Worm (Caenorhabditis elegans) whole organism, L4 larva: ENCODE measurements around the gene T19C3.4.
A peak's percentile ranks its signal among the peaks of the same experiment; 100 is the strongest.

ENCODE experiments used
- D1046.2 ChIP-seq: fragments of 200-800 bp; sonication (Bioruptor generic); IDR thresholded peaks from 2 replicates; pipeline ENCODE4 v1.3.6; 2022; ENCODE audit warnings: missing genetic modification characterization, missing compliant biosample characterization
- F26F4.8 ChIP-seq: fragments of 200-800 bp; sonication (Bioruptor generic); conservative IDR thresholded peaks from 2 replicates; pipeline ENCODE4 v1.3.6; 2022; ENCODE audit warnings: missing genetic modification characterization, missing compliant biosample characterization
- F37D6.2 ChIP-seq: sonication (generic microtip); optimal IDR thresholded peaks from 2 replicates; lab custom pipeline; 2016; ENCODE audit warnings: mild to moderate bottlenecking, missing genetic modification characterization, missing compliant biosample characterization
- Y48G9A.11 ChIP-seq: fragments of 200-800 bp; sonication (Bioruptor generic); IDR thresholded peaks from 2 replicates; pipeline ENCODE4 v1.3.6; 2022; ENCODE audit warnings: missing genetic modification reagents, missing genetic modification characterization, missing compliant biosample characterization
- Y5F2A.4 ChIP-seq: fragments of 200-800 bp; sonication (Bioruptor generic); optimal IDR thresholded peaks from 2 replicates; lab custom pipeline; 2018; ENCODE audit warnings: mild to moderate bottlenecking, missing genetic modification characterization, missing compliant biosample characterization
- aha-1 ChIP-seq: fragments of 150-350 bp; peaks from one replicate; lab custom pipeline; 2014; ENCODE audit warnings: missing biosample characterization, missing genetic modification characterization
- ceh-20 ChIP-seq: fragments of 200-800 bp; sonication (Bioruptor generic); IDR thresholded peaks from 2 replicates; pipeline ENCODE4 v1.3.6; 2022; ENCODE audit warnings: missing genetic modification reagents, missing genetic modification characterization, missing compliant biosample characterization
- ceh-32 ChIP-seq: sonication (generic microtip); optimal IDR thresholded peaks from 2 replicates; lab custom pipeline; 2016; ENCODE audit warnings: mild to moderate bottlenecking, missing genetic modification characterization, missing compliant biosample characterization; ENCODE audit not compliant: poor library complexity
- cey-2 ChIP-seq: sonication (generic microtip); optimal IDR thresholded peaks from 3 replicates; lab custom pipeline; 2017; ENCODE audit warnings: missing genetic modification characterization, mild to moderate bottlenecking, missing compliant biosample characterization, antibody characterized with exemption, borderline replicate concordance; ENCODE audit not compliant: insufficient read depth
- daf-12 ChIP-seq: fragments of 150-350 bp; optimal IDR thresholded peaks from 2 replicates; lab custom pipeline; 2014; ENCODE audit warnings: missing biosample characterization, missing genetic modification reagents, missing genetic modification characterization
- daf-16 ChIP-seq, 3 experiments: sonication (generic microtip); optimal IDR thresholded peaks; 2 replicates each; lab custom pipeline; 2016 to 2017; ENCODE audit warnings: missing genetic modification characterization in 3 of 3, missing genetic modification reagents in 3 of 3, mild to moderate bottlenecking in 2 of 3, missing compliant biosample characterization in 2 of 3, missing biosample characterization in 1 of 3, moderate library complexity in 1 of 3
- dmd-6 ChIP-seq: fragments of 200-800 bp; sonication (Bioruptor generic); IDR thresholded peaks from 2 replicates; pipeline ENCODE4 v1.3.6; 2022; ENCODE audit warnings: missing genetic modification reagents, missing genetic modification characterization, missing compliant biosample characterization
- gei-8 ChIP-seq: fragments of 200-800 bp; sonication (Bioruptor generic); optimal IDR thresholded peaks from 2 replicates; lab custom pipeline; 2018; ENCODE audit warnings: mild to moderate bottlenecking, missing genetic modification characterization, missing compliant biosample characterization
- hif-1 ChIP-seq, 2 experiments: sonication (generic microtip); optimal IDR thresholded peaks; 2 replicates each; lab custom pipeline; 2016 to 2017; ENCODE audit warnings: missing compliant biosample characterization in 2 of 2, missing genetic modification characterization in 2 of 2, missing genetic modification reagents in 2 of 2, missing genotype in 2 of 2, mild to moderate bottlenecking in 1 of 2
- hlh-11 ChIP-seq: fragments of 200-800 bp; sonication (Bioruptor generic); optimal IDR thresholded peaks from 2 replicates; lab custom pipeline; 2018; ENCODE audit warnings: mild to moderate bottlenecking, missing genetic modification characterization, missing compliant biosample characterization
- hmg-1.1 ChIP-seq: fragments of 200-800 bp; sonication (Bioruptor generic); IDR thresholded peaks from 2 replicates; pipeline ENCODE4 v1.3.6; 2022; ENCODE audit warnings: missing genetic modification reagents, missing genetic modification characterization, missing compliant biosample characterization
- lim-7 ChIP-seq: fragments of 200-800 bp; sonication (Bioruptor generic); IDR thresholded peaks from 2 replicates; pipeline ENCODE4 v1.3.6; 2022; ENCODE audit warnings: missing genetic modification characterization, missing compliant biosample characterization
- lin-15B ChIP-seq: fragments of 150-350 bp; sonication (generic microtip); optimal IDR thresholded peaks from 3 replicates; lab custom pipeline; 2014; ENCODE audit warnings: missing biosample characterization, missing genetic modification characterization
- lin-38 ChIP-seq: fragments of 200-800 bp; sonication (Bioruptor generic); IDR thresholded peaks from 2 replicates; pipeline ENCODE4 v1.3.6; 2022; ENCODE audit warnings: missing genetic modification reagents, missing genetic modification characterization, missing compliant biosample characterization
- madf-5 ChIP-seq, 2 experiments: fragments of 200-800 bp; sonication (Bioruptor generic); IDR thresholded peaks; 2 replicates each; pipeline ENCODE4 v1.3.6; 2022; ENCODE audit warnings: missing compliant biosample characterization in 2 of 2, missing genetic modification characterization in 2 of 2
- mdl-1 ChIP-seq, 2 experiments: fragments of 150-350 bp in 1 of 2; sonication (generic microtip) in 1 of 2; optimal IDR thresholded peaks; 2 replicates each; lab custom pipeline; 2014 to 2017; ENCODE audit warnings: missing biosample characterization in 2 of 2, missing genetic modification characterization in 2 of 2
- nhr-102 ChIP-seq: sonication (generic microtip); optimal IDR thresholded peaks from 2 replicates; lab custom pipeline; 2016; ENCODE audit warnings: mild to moderate bottlenecking, missing genetic modification characterization, moderate library complexity, missing compliant biosample characterization
- nhr-28 ChIP-seq: fragments of 150-350 bp; optimal IDR thresholded peaks from 2 replicates; lab custom pipeline; 2014; ENCODE audit warnings: missing biosample characterization, missing genetic modification characterization
- nhr-41 ChIP-seq: fragments of 200-800 bp; sonication (Bioruptor generic); IDR thresholded peaks from 2 replicates; pipeline ENCODE4 v1.3.6; 2022; ENCODE audit warnings: missing genetic modification reagents, missing genetic modification characterization, missing compliant biosample characterization
- pha-4 ChIP-seq, 2 experiments: fragments of 150-350 bp in 1 of 2; fragments of 200-800 bp in 1 of 2; sonication (Bioruptor generic) in 1 of 2; IDR thresholded peaks in 1 of 2; optimal IDR thresholded peaks in 1 of 2; 2 replicates each; pipeline versions ENCODE4 v1.3.6 to Lab custom; 2014 to 2022; ENCODE audit warnings: missing genetic modification characterization in 2 of 2, missing genetic modification reagents in 2 of 2, missing biosample characterization in 1 of 2, missing compliant biosample characterization in 1 of 2
- rbr-2 ChIP-seq: sonication (generic microtip); optimal IDR thresholded peaks from 2 replicates; lab custom pipeline; 2016; ENCODE audit warnings: missing genotype, missing genetic modification characterization, missing compliant biosample characterization
- saeg-2 ChIP-seq: fragments of 200-800 bp; sonication (Bioruptor generic); IDR thresholded peaks from 2 replicates; pipeline ENCODE4 v1.3.6; 2022; ENCODE audit warnings: missing genetic modification reagents, missing genetic modification characterization, missing compliant biosample characterization
- spr-1 ChIP-seq: sonication (generic microtip); optimal IDR thresholded peaks from 2 replicates; lab custom pipeline; 2016; ENCODE audit warnings: mild to moderate bottlenecking, missing genetic modification characterization, missing compliant biosample characterization
- tag-97 ChIP-seq: fragments of 200-800 bp; sonication (Bioruptor generic); IDR thresholded peaks from 2 replicates; pipeline ENCODE4 v1.3.6; 2022; ENCODE audit warnings: missing genetic modification characterization, missing compliant biosample characterization
- unc-62 ChIP-seq, 3 experiments: fragments of 150-350 bp in 1 of 3; sonication (generic microtip); optimal IDR thresholded peaks in 2 of 3; peaks in 1 of 3; 1 replicate in 1 of 3; 2 replicates in 2 of 3; lab custom pipeline; 2014 to 2017; ENCODE audit warnings: missing biosample characterization in 3 of 3, missing genetic modification characterization in 3 of 3, missing genetic modification reagents in 3 of 3, missing genotype in 1 of 3
- ztf-11 ChIP-seq: fragments of 150-350 bp; optimal IDR thresholded peaks from 2 replicates; lab custom pipeline; 2014; ENCODE audit warnings: missing biosample characterization, missing genetic modification characterization

T19C3.4 gene

DNA sequence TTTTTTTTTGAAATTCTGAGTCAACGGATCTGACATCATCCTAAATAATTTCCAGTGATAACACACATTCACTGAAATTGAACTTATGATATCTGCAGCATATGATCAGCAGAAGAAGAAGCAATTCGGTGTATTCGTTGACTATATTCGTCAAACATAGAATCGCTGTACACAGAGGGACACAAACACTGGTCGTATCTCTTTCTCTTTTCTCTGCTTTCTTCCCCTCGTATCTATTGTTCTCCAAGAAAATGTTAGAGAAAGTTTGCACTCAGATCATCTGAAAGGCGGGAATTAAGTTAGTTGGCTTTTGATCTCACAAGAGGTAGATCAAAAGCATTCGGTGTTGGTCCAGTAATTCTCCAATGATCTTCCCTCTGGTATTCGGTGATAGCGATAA, 30.5 kb upstream of the T19C3.4 start:
- TF ChIP-seq mdl-1 (tag; optimal IDR thresholded peaks at IDR 0.05; lab: Kevin White, UChicago) (peak in 1 of 2 experiments; percentile 2), aha-1 (tag; lab: Kevin White, UChicago) (peak; percentile 87), nhr-28 (tag; lab: Kevin White, UChicago) (peak; percentile 58), nhr-102 (no peak)

DNA sequence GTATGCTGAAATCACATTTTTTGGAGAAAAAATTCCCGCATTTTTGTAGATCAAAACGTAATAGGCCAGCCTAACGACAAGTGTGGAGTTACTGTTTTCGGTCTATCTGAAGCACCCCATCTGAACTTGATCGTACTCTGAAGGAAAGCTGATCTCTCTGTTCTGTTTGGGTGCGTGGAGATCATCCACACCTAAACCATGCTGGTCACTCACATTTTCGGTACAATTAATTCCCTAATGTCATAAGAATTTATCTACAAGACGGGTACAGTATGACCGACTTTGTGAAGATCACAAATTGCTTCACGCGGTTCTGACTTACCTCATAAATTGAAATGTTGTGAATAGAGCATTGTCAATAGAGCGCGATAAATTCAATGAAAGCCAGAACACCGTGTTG, 29.9 kb upstream of the T19C3.4 start:
- TF ChIP-seq spr-1 (tag; lab: Kevin White, UChicago), result no peak
- no peak for TF ChIP-seq daf-12 (tag; lab: Kevin White, UChicago)
- TF ChIP-seq nhr-28 (tag; lab: Kevin White, UChicago), result peak; percentile 52

DNA sequence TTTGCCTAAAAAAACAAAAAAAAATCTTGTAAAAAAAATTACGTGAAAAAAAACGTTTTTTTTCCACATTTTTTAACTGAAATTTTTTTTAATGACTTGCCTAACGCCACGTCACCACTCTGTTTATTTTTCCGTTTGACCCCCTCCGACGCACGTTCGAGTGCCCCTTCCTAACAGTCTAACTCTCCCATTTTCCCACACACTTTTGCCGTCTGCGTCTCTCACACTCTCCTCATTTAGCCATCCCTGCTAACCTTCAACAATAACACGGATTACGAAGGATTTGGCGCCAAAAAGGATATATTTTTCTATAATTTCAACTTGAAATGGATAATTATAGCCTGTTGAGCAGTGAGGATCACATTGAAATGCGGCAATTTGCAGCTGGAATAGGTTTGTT, 27.2 kb upstream of the T19C3.4 start:
- TF ChIP-seq hif-1 (tag; optimal IDR thresholded peaks at IDR 0.05; lab: Kevin White, UChicago), result peak in 1 of 2 experiments; percentile 35
- peak; percentile 41 for TF ChIP-seq aha-1 (tag; lab: Kevin White, UChicago)
- no peak for TF ChIP-seq madf-5 (GFP tag; IDR thresholded peaks at IDR 0.05; lab: Robert Waterston, UW)
- peak; percentile 8 for TF ChIP-seq rbr-2 (tag; lab: Kevin White, UChicago)
- peak in 1 of 2 experiments; percentile 21 for TF ChIP-seq daf-16 (GFP tag; optimal IDR thresholded peaks at IDR 0.05; lab: Kevin White, UChicago)
- no peak for TF ChIP-seq daf-16 (tag; optimal IDR thresholded peaks at IDR 0.05; lab: Kevin White, UChicago)
- TF ChIP-seq lin-38, result 0 out of 2 replicates have a peak, but pooled peaks have one; percentile 25
- no peak for TF ChIP-seq D1046.2 (GFP tag; lab: Robert Waterston, UW)
- TF ChIP-seq hmg-1.1 (GFP tag; lab: Robert Waterston, UW), result 0 out of 2 replicates have a peak, but pooled peaks have one; percentile 25
- TF ChIP-seq tag-97 (GFP tag; lab: Robert Waterston, UW), result no peak
- no peak for TF ChIP-seq saeg-2 (GFP tag; lab: Robert Waterston, UW)
- TF ChIP-seq F26F4.8 (GFP tag; lab: Robert Waterston, UW), result no peak
- TF ChIP-seq pha-4 (GFP tag; IDR thresholded peaks at IDR 0.05; lab: Robert Waterston, UW), result no peak
- peak; percentile 42 for TF ChIP-seq pha-4 (tag; optimal IDR thresholded peaks at IDR 0.05; lab: Kevin White, UChicago)
- no peak for TF ChIP-seq F37D6.2 (tag; lab: Kevin White, UChicago)
- peak; percentile 2 for TF ChIP-seq hlh-11

DNA sequence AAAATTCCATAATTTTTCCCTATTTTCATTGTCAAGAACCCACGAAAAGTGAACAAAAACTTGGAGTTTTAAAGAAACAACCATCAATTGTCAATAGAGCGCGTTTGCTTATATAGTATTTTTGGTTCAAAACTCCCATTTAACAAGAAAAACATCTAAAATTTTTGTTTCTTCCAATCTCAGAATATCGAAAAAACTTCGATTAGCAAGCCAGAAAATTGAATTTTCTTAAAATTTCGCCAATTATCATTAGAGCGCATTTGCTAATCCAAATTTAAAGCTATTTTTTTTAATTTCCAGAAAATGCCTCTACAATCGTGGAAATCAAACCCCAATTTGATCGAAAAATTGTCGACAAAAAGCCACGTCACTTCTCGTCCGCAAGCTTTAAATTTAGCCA, 26.4 kb upstream of the T19C3.4 start, which contains the start of gene orai-1:
Gene orai-1, plus strand, starts transcription at position 301 of the 400 bp plus-strand sequence.
- TF ChIP-seq dmd-6 (GFP tag; lab: Robert Waterston, UW) (no peak), ceh-20 (GFP tag; lab: Robert Waterston, UW) (no peak), gei-8 (peak; percentile 8), Y5F2A.4 (no peak), ztf-11 (tag; lab: Kevin White, UChicago) (no peak), lim-7 (no peak), pha-4 (GFP tag; IDR thresholded peaks at IDR 0.05; lab: Robert Waterston, UW) (no peak), pha-4 (tag; optimal IDR thresholded peaks at IDR 0.05; lab: Kevin White, UChicago) (no peak), Y48G9A.11 (GFP tag; lab: Robert Waterston, UW) (no peak), ceh-32 (tag; lab: Kevin White, UChicago) (no peak), tag-97 (GFP tag; lab: Robert Waterston, UW) (no peak), aha-1 (tag; lab: Kevin White, UChicago) (no peak), nhr-41 (no peak), cey-2 (tag; lab: Kevin White, UChicago) (no peak), daf-12 (tag; lab: Kevin White, UChicago) (no peak), rbr-2 (tag; lab: Kevin White, UChicago) (no peak), lin-38 (peak; percentile 59), lin-15B (tag; lab: Kevin White, UChicago) (no peak), daf-16 (GFP tag; optimal IDR thresholded peaks at IDR 0.05; lab: Kevin White, UChicago) (no peak), daf-16 (tag; optimal IDR thresholded peaks at IDR 0.05; lab: Kevin White, UChicago) (no peak), unc-62 (GFP tag; optimal IDR thresholded peaks at IDR 0.05 in 1 of 2; lab: Kevin White, UChicago) (peak in 1 of 2 experiments; percentile 23), unc-62 (tag; optimal IDR thresholded peaks at IDR 0.05; lab: Kevin White, UChicago) (no peak)
